Worm (Caenorhabditis elegans) whole organism, mixed stage, embryonic: ENCODE measurements around the gene col-129.

Experiments used
- M03D4.4 ChIP-seq: sonication (generic microtip); optimal IDR thresholded peaks from 2 replicates; lab custom pipeline; 2017; ENCODE audit warnings: mild to moderate bottlenecking, missing genetic modification characterization, missing compliant biosample characterization
- bed-3 ChIP-seq: fragments of 200-800 bp; sonication (Bioruptor generic); optimal IDR thresholded peaks from 3 replicates; lab custom pipeline; 2018; ENCODE audit warnings: mild to moderate bottlenecking, missing genetic modification characterization, moderate library complexity, missing compliant biosample characterization
- blmp-1 ChIP-seq: fragments of 150-350 bp; optimal IDR thresholded peaks from 2 replicates; lab custom pipeline; 2014; ENCODE audit warnings: missing biosample characterization, missing genetic modification characterization
- ceh-39 ChIP-seq: fragments of 150-350 bp; optimal IDR thresholded peaks from 2 replicates; lab custom pipeline; 2014; ENCODE audit warnings: missing biosample characterization, missing genetic modification characterization
- ceh-43 ChIP-seq: fragments of 200-800 bp; sonication (Bioruptor generic); optimal IDR thresholded peaks from 2 replicates; lab custom pipeline; 2018; ENCODE audit warnings: mild to moderate bottlenecking, missing genetic modification characterization, moderate library complexity, missing compliant biosample characterization
- ceh-83 ChIP-seq: fragments of 200-800 bp; sonication (Bioruptor generic); optimal IDR thresholded peaks from 2 replicates; lab custom pipeline; 2018; ENCODE audit warnings: mild to moderate bottlenecking, missing genetic modification characterization, missing compliant biosample characterization
- ces-1 ChIP-seq: fragments of 150-350 bp; optimal IDR thresholded peaks from 2 replicates; lab custom pipeline; 2014; ENCODE audit warnings: missing biosample characterization, missing genetic modification reagents, missing genetic modification characterization
- cnd-1 ChIP-seq: fragments of 200-800 bp; sonication (Bioruptor generic); optimal IDR thresholded peaks from 2 replicates; lab custom pipeline; 2018; ENCODE audit warnings: mild to moderate bottlenecking, missing genetic modification characterization, missing compliant biosample characterization
- elt-3 ChIP-seq: fragments of 150-350 bp; optimal IDR thresholded peaks from 2 replicates; lab custom pipeline; 2014; ENCODE audit warnings: missing biosample characterization, missing genetic modification characterization
- flh-1 ChIP-seq: fragments of 200-800 bp; sonication (Bioruptor generic); optimal IDR thresholded peaks from 2 replicates; lab custom pipeline; 2018; ENCODE audit warnings: mild to moderate bottlenecking, missing genetic modification characterization, moderate library complexity, missing compliant biosample characterization
- ham-2 ChIP-seq: fragments of 200-800 bp; sonication (Bioruptor generic); optimal IDR thresholded peaks from 2 replicates; lab custom pipeline; 2018; ENCODE audit warnings: mild to moderate bottlenecking, missing genetic modification characterization, missing compliant biosample characterization
- hlh-1 ChIP-seq: fragments of 150-350 bp; optimal IDR thresholded peaks from 2 replicates; lab custom pipeline; 2014; ENCODE audit warnings: missing biosample characterization, missing genetic modification reagents, missing genetic modification characterization
- lin-13 ChIP-seq: fragments of 150-350 bp; optimal IDR thresholded peaks from 2 replicates; lab custom pipeline; 2014; ENCODE audit warnings: missing biosample characterization, missing genetic modification characterization
- lin-32 ChIP-seq: fragments of 200-800 bp; sonication (Bioruptor generic); optimal IDR thresholded peaks from 2 replicates; lab custom pipeline; 2018; ENCODE audit warnings: mild to moderate bottlenecking, missing genetic modification characterization, missing compliant biosample characterization
- lsy-2 ChIP-seq: fragments of 150-350 bp; optimal IDR thresholded peaks from 2 replicates; lab custom pipeline; 2014; ENCODE audit warnings: missing biosample characterization, missing genetic modification characterization
- mab-5 ChIP-seq: fragments of 150-350 bp; optimal IDR thresholded peaks from 2 replicates; lab custom pipeline; 2014; ENCODE audit warnings: missing biosample characterization, missing genetic modification characterization
- mep-1 ChIP-seq: fragments of 150-350 bp; optimal IDR thresholded peaks from 2 replicates; lab custom pipeline; 2017; ENCODE audit warnings: missing biosample characterization, missing genetic modification reagents, missing genetic modification characterization, inconsistent platforms
- mls-2 ChIP-seq: sonication (generic microtip); optimal IDR thresholded peaks from 2 replicates; lab custom pipeline; 2016; ENCODE audit warnings: mild to moderate bottlenecking, missing genetic modification characterization, moderate library complexity, missing compliant biosample characterization
- nhr-12 ChIP-seq: fragments of 150-350 bp; optimal IDR thresholded peaks from 2 replicates; lab custom pipeline; 2014; ENCODE audit warnings: missing biosample characterization, missing genetic modification characterization
- nhr-237 ChIP-seq: fragments of 150-350 bp; optimal IDR thresholded peaks from 2 replicates; lab custom pipeline; 2014; ENCODE audit warnings: missing biosample characterization, missing genetic modification characterization
- nhr-28 ChIP-seq: fragments of 150-350 bp; optimal IDR thresholded peaks from 2 replicates; lab custom pipeline; 2014; ENCODE audit warnings: missing biosample characterization, missing genetic modification characterization
- nhr-76 ChIP-seq: sonication (generic microtip); optimal IDR thresholded peaks from 2 replicates; lab custom pipeline; 2017; ENCODE audit warnings: missing biosample characterization, missing genetic modification characterization
- pha-4 ChIP-seq: fragments of 150-350 bp; optimal IDR thresholded peaks from 2 replicates; lab custom pipeline; 2018; ENCODE audit warnings: missing biosample characterization, missing genetic modification reagents, missing genetic modification characterization
- sem-2 ChIP-seq: fragments of 200-800 bp; sonication (Bioruptor generic); optimal IDR thresholded peaks from 2 replicates; lab custom pipeline; 2018; ENCODE audit warnings: mild to moderate bottlenecking, missing genetic modification characterization, missing compliant biosample characterization
- snpc-4 ChIP-seq: fragments of 150-350 bp; optimal IDR thresholded peaks from 2 replicates; lab custom pipeline; 2014; ENCODE audit warnings: missing biosample characterization, missing genetic modification characterization
- sptf-1 ChIP-seq: sonication (generic microtip); optimal IDR thresholded peaks from 2 replicates; lab custom pipeline; 2017; ENCODE audit warnings: mild to moderate bottlenecking, missing genetic modification characterization, moderate library complexity, missing compliant biosample characterization
- tbx-8 ChIP-seq: fragments of 200-800 bp; sonication (Bioruptor generic); optimal IDR thresholded peaks from 2 replicates; lab custom pipeline; 2018; ENCODE audit warnings: mild to moderate bottlenecking, missing genetic modification characterization, moderate library complexity, missing compliant biosample characterization
- unc-120 ChIP-seq: sonication (generic microtip); optimal IDR thresholded peaks from 2 replicates; lab custom pipeline; 2017; ENCODE audit warnings: missing genetic modification characterization, missing compliant biosample characterization; ENCODE audit not compliant: poor library complexity, severe bottlenecking
- unc-39 ChIP-seq: fragments of 150-350 bp; optimal IDR thresholded peaks from 2 replicates; lab custom pipeline; 2014; ENCODE audit warnings: missing biosample characterization, missing genetic modification characterization
- unc-62 ChIP-seq: fragments of 150-350 bp; optimal IDR thresholded peaks from 2 replicates; lab custom pipeline; 2014; ENCODE audit warnings: missing biosample characterization, missing genetic modification reagents, missing genetic modification characterization
- zip-8 ChIP-seq: fragments of 150-350 bp; optimal IDR thresholded peaks from 2 replicates; lab custom pipeline; 2014; ENCODE audit warnings: missing biosample characterization, missing genetic modification characterization
- ztf-11 ChIP-seq: fragments of 150-350 bp; optimal IDR thresholded peaks from 2 replicates; lab custom pipeline; 2014; ENCODE audit warnings: missing biosample characterization, missing genetic modification characterization

Gene col-129

ce11 chrIV:12096479-12096878, 13.8 kb downstream of the col-129 start, which contains the start of gene mon-2:
Gene mon-2, plus strand, starts transcription at chrIV:12096779.
- no peak for TF ChIP-seq elt-3 (tag; lab: Kevin White, UChicago)
- TF ChIP-seq M03D4.4 (tag; lab: Kevin White, UChicago), result no peak
- TF ChIP-seq ztf-11 (tag; lab: Kevin White, UChicago), result no peak
- no peak for TF ChIP-seq hlh-1 (tag; lab: Kevin White, UChicago)
- no peak for TF ChIP-seq mls-2 (tag; lab: Kevin White, UChicago)
- TF ChIP-seq lsy-2 (tag; lab: Kevin White, UChicago), result no peak
- no peak for TF ChIP-seq lin-32 (GFP tag; lab: Kevin White, UChicago)
- no peak for TF ChIP-seq sem-2 (GFP tag; lab: Kevin White, UChicago)
- TF ChIP-seq nhr-12, result no peak
- TF ChIP-seq ceh-83 (GFP tag; lab: Kevin White, UChicago), result no peak

DNA sequence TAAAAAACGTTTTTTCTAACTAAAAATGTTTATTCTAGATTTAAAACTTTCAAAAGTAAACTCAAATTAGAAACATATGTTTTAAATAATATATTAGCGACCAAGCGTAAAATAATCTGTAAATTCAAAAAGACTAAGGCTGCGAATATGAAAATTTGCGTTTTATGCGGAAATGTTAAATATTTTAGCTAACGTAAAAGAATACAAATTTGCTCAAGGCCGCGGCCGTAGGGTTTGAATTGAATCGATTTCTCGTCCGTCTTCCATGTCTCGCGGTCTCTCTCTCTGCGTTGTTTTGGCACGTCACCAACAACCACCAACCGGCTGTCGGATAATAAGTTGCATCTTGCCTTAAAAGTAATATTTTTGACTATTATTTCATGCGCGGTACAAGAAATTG, 16.4 kb downstream of the col-129 start, which contains the start of gene F11A10.5:
Gene F11A10.5 (plus strand): TSS at position 301 of the 400 bp plus-strand sequence.
- TF ChIP-seq ces-1 (GFP tag; lab: Kevin White, UChicago) (peak; percentile 8), hlh-1 (tag; lab: Kevin White, UChicago) (peak; percentile 14), flh-1 (no peak)

ce11 chrIV:12093384-12093783, 16.9 kb downstream of the col-129 start, which contains the start of gene cpsf-4:
Gene cpsf-4, minus strand, starts transcription at chrIV:12093445.
- peak; percentile 41 for TF ChIP-seq lsy-2 (tag; lab: Kevin White, UChicago)
- no peak for TF ChIP-seq nhr-28 (tag; lab: Kevin White, UChicago)

ce11 chrIV:12092113-12092512, 18.1 kb downstream of the col-129 start, which contains the start of gene mig-32:
Gene mig-32, minus strand, starts transcription at chrIV:12092213.
- no peak for TF ChIP-seq blmp-1
- no peak for TF ChIP-seq ztf-11 (tag; lab: Kevin White, UChicago)

DNA sequence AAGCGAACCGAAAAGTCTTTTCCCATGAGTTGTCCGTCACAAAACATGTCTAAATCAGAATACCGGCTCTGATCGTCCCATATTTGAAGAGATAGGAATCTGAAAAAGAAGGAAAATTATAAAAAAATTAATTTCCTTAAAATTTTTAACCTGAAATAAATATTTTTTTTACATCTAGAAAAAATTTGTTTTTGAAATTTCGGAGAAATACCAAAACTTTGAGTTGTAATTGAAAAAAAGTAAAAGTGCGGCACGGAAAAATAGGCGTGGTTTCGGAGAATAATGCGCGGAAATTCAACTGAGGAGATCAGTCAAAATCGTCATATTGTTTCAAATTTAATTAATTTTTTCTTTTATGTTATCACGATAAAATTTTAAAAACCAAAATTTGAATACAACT, 20.7 kb downstream of the col-129 start, which contains the start of gene F11A10.6:
Gene F11A10.6 (minus strand): TSS at position 101 of the 400 bp plus-strand sequence.
- TF ChIP-seq ceh-43 (GFP tag; lab: Kevin White, UChicago), result no peak
- no peak for TF ChIP-seq sem-2 (GFP tag; lab: Kevin White, UChicago)
- no peak for TF ChIP-seq nhr-76 (tag; lab: Kevin White, UChicago)
- TF ChIP-seq cnd-1, result no peak
- TF ChIP-seq unc-62 (GFP tag; lab: Kevin White, UChicago), result no peak
- no peak for TF ChIP-seq unc-120 (tag; lab: Kevin White, UChicago)
- TF ChIP-seq bed-3 (GFP tag; lab: Kevin White, UChicago), result no peak

DNA sequence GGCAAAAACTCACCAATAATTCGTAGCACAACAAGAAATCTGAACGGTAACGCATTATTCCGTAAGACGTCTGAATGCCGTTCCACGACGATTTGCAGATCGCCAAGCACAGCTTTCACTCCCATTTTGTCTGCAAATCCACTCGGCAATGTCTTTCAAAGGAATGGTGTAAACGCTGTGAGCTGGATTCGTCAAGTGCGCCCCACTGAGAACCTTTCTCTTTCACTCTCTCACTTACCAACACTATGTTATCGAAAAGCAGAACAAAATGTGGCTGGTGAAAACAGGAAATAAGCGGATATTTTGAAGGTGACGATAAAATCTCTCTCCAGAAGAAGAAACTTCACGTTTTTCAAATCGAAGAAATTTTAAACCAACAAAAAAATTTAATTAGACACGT, 21.3 kb downstream of the col-129 start:
- TF ChIP-seq unc-39 (tag; lab: Kevin White, UChicago), result no peak
- TF ChIP-seq lin-13 (tag; lab: Kevin White, UChicago), result no peak
- TF ChIP-seq lsy-2 (tag; lab: Kevin White, UChicago), result peak; percentile 28
- TF ChIP-seq blmp-1, result peak; percentile 58
- TF ChIP-seq ham-2, result peak; percentile 36
- TF ChIP-seq unc-62 (GFP tag; lab: Kevin White, UChicago), result no peak
- TF ChIP-seq ztf-11 (tag; lab: Kevin White, UChicago), result no peak
- TF ChIP-seq mab-5, result no peak
- peak; percentile 35 for TF ChIP-seq mep-1 (tag; lab: Kevin White, UChicago)
- TF ChIP-seq unc-120 (tag; lab: Kevin White, UChicago), result no peak
- no peak for TF ChIP-seq nhr-76 (tag; lab: Kevin White, UChicago)
- TF ChIP-seq zip-8, result no peak
- TF ChIP-seq ceh-39 (tag; lab: Kevin White, UChicago), result no peak
- TF ChIP-seq nhr-237 (tag; lab: Kevin White, UChicago), result peak; percentile 11

DNA sequence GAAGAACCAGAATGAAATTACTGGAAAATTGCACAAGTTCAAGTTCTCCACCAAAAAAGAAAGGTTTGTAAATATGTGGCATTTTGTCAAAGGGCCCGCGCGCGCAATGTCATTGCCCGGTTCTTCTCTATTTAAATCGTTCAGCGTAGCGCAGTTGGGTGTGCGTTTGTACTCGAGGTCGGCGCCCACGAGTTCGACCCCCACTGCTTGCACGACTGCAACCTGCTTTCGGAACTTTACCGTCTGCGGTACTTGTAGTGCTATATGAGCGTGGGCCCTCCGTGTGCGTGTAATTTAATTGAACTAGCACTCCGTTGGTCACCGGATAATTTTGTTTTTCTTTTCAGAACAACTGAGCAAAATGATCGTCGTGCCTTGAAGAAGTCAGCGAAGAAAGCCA, 23.7 kb downstream of the col-129 start:
- TF ChIP-seq nhr-76 (tag; lab: Kevin White, UChicago) (no peak), lsy-2 (tag; lab: Kevin White, UChicago) (no peak), lin-13 (tag; lab: Kevin White, UChicago) (no peak), ham-2 (peak; percentile 88), elt-3 (tag; lab: Kevin White, UChicago) (no peak), sem-2 (GFP tag; lab: Kevin White, UChicago) (peak; percentile 42), ceh-43 (GFP tag; lab: Kevin White, UChicago) (peak; percentile 62), sptf-1 (peak; percentile 83), M03D4.4 (tag; lab: Kevin White, UChicago) (peak; percentile 82), ceh-83 (GFP tag; lab: Kevin White, UChicago) (peak; percentile 80), zip-8 (no peak), nhr-12 (no peak), snpc-4 (tag; lab: Kevin White, UChicago) (no peak), pha-4 (tag; lab: Kevin White, UChicago) (peak; percentile 65), ceh-39 (tag; lab: Kevin White, UChicago) (no peak), mls-2 (tag; lab: Kevin White, UChicago) (peak; percentile 84), lin-32 (GFP tag; lab: Kevin White, UChicago) (peak; percentile 68), mep-1 (tag; lab: Kevin White, UChicago) (no peak), tbx-8 (GFP tag; lab: Kevin White, UChicago) (peak; percentile 77), unc-39 (tag; lab: Kevin White, UChicago) (no peak), hlh-1 (tag; lab: Kevin White, UChicago) (no peak), bed-3 (GFP tag; lab: Kevin White, UChicago) (no peak), blmp-1 (no peak), cnd-1 (peak; percentile 77), flh-1 (peak; percentile 25), nhr-237 (tag; lab: Kevin White, UChicago) (no peak), ztf-11 (tag; lab: Kevin White, UChicago) (no peak), unc-62 (GFP tag; lab: Kevin White, UChicago) (no peak)
